Worm (Caenorhabditis elegans): ENCODE results near the gene mfsd-12.

Gene mfsd-12

DNA sequence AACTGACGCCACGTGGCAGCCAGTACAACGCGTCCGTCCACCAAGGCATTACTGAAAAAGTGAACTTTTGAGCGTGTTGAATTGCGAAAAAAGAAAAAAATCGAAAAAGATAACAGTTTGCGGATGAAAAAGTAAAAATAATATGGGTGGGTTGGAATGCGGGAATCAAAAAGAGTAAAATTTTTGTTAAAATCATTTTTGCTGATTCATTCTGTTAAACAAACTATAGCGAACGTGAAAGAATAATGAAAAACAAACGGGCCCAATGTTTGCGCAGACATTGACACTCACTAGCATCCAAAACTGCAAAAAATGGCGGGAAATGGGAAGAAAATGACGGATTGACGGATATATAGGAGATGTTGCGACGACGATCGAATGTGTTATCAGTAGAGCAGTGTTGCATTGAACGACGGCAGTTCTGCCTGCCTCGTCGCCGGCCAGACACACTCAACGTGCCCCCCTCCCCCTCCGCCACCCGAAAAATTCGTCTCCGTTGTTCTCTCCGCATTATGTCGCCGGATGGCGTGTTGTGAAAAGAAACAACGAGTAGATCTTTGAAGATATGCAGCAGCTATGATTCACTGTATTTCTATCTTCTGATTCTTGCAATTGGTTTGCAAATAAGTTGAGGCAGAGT is 31.6 kb downstream of the mfsd-12 start, which contains the start of gene hyl-2:
Gene hyl-2, minus strand, starts transcription at position 51 of the 640 bp plus-strand sequence.
- peak; percentile 40 for TF ChIP-seq egrh-3 (GFP tag; IDR thresholded peaks at IDR 0.05)
- TF ChIP-seq hmg-1.2 (GFP tag; IDR thresholded peaks at IDR 0.05) = peak; percentile 33; the same call in 1 of the 2 replicates
- peak; percentile 37; the same call in 1 of the 2 replicates for TF ChIP-seq dox-1 (GFP tag; IDR thresholded peaks at IDR 0.05)
- no peak for TF ChIP-seq attf-5 (GFP tag; optimal IDR thresholded peaks at IDR 0.05)
- no peak for TF ChIP-seq C06A6.2 (GFP tag; conservative IDR thresholded peaks at IDR 0.05)
- TF ChIP-seq cebp-1 (GFP tag; IDR thresholded peaks at IDR 0.05) = no peak
- peak; percentile 26 for TF ChIP-seq cebp-1 (tag; optimal IDR thresholded peaks at IDR 0.05)
- TF ChIP-seq ceh-27 (GFP tag; optimal IDR thresholded peaks at IDR 0.05) = peak; percentile 66
- no peak for TF ChIP-seq F55B11.4 (tag; optimal IDR thresholded peaks at IDR 0.05; ENCODE audit: borderline replicate concordance, insufficient read depth)
- peak; percentile 74 for TF ChIP-seq mcd-1 (GFP tag; IDR thresholded peaks at IDR 0.05)
- TF ChIP-seq aptf-2 (GFP tag; conservative IDR thresholded peaks at IDR 0.05) = no peak
- TF ChIP-seq zfh-2 (GFP tag; conservative IDR thresholded peaks at IDR 0.05) = peak; percentile 88
- no peak for TF ChIP-seq sptf-2 (GFP tag; optimal IDR thresholded peaks at IDR 0.05)
- no peak for TF ChIP-seq ztf-22 (GFP tag; optimal IDR thresholded peaks at IDR 0.05)
- no peak for TF ChIP-seq dpl-1 (GFP tag; optimal IDR thresholded peaks at IDR 0.05)

DNA sequence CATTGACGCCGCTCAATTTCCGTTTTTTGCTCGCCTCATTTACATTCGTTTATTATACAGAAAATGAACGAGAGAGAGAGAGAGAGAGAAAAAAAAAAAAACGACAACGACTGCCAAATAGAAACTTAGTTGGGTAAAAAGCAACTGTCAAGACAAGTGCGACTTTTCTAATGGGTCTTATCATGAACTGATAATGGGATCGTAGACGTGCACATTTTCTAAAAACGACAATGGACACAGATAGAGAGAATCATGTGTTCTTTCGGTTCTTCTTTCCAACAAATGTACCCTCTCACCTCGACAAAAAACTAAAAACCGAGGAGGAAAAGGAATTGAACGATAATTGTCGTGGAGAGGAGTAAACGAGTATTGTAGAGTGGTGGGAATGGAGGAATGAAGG is 32.2 kb downstream of the mfsd-12 start:
- TF ChIP-seq snpc-4 (GFP tag; optimal IDR thresholded peaks at IDR 0.05) (no peak), snpc-4 (tag; optimal IDR thresholded peaks at IDR 0.05) (no peak), B0019.2 (GFP tag; conservative IDR thresholded peaks at IDR 0.05) (no peak), ztf-3 (GFP tag; optimal IDR thresholded peaks at IDR 0.05) (no peak), Y79H2A.3 (GFP tag; conservative IDR thresholded peaks at IDR 0.05) (no peak), akir-1 (GFP tag; optimal IDR thresholded peaks at IDR 0.05) (no peak), Y67H2A.10 (GFP tag; conservative IDR thresholded peaks at IDR 0.05) (no peak), ztf-22 (GFP tag; optimal IDR thresholded peaks at IDR 0.05) (peak; percentile 4), hlh-12 (tag; optimal IDR thresholded peaks at IDR 0.05) (no peak), K12H6.12 (tag; optimal IDR thresholded peaks at IDR 0.05) (no peak), atf-7 (tag; optimal IDR thresholded peaks at IDR 0.05) (peak; percentile 31), Y53G8AR.9 (GFP tag; conservative IDR thresholded peaks at IDR 0.05) (no peak), ets-4 (GFP tag; optimal IDR thresholded peaks at IDR 0.05) (no peak), B0336.3 (GFP tag; IDR thresholded peaks at IDR 0.05) (peak; percentile 14; the same call in 1 of the 2 replicates), T07F8.4 (tag; optimal IDR thresholded peaks at IDR 0.05) (no peak), Y53F4B.3 (GFP tag; IDR thresholded peaks at IDR 0.05) (no peak), madf-3 (GFP tag; IDR thresholded peaks at IDR 0.05) (no peak), ceh-91 (GFP tag; IDR thresholded peaks at IDR 0.05) (no peak), ZK185.1 (tag; optimal IDR thresholded peaks at IDR 0.05; ENCODE audit: poor library complexity, severe bottlenecking) (no peak), F10E7.11 (tag; optimal IDR thresholded peaks at IDR 0.05) (no peak), cebp-1 (GFP tag; IDR thresholded peaks at IDR 0.05) (no peak), cebp-1 (tag; optimal IDR thresholded peaks at IDR 0.05) (peak; percentile 37), hlh-26 (GFP tag; conservative IDR thresholded peaks at IDR 0.05) (no peak), sdz-38 (tag; optimal IDR thresholded peaks at IDR 0.05) (no peak), F55B11.4 (tag; optimal IDR thresholded peaks at IDR 0.05; ENCODE audit: borderline replicate concordance, insufficient read depth) (no peak), pha-4 (tag; optimal IDR thresholded peaks at IDR 0.05) (no peak), chd-7 (tag; optimal IDR thresholded peaks at IDR 0.05) (no peak), unc-62 (GFP tag; optimal IDR thresholded peaks at IDR 0.05) (peak; percentile 75), D2030.7 (GFP tag; IDR thresholded peaks at IDR 0.05) (no peak), ztf-25 (GFP tag; IDR thresholded peaks at IDR 0.05) (no peak), nhr-80 (tag; optimal IDR thresholded peaks at IDR 0.05) (peak; percentile 98), rpc-1 (optimal IDR thresholded peaks at IDR 0.05) (no peak), rpc-1 (tag; optimal IDR thresholded peaks at IDR 0.05) (no peak)
